Worm (Caenorhabditis elegans) whole organism, L2 larva: ENCODE measurements around the gene C14C11.2.
A peak's percentile ranks its signal among the peaks of the same experiment; 100 is the strongest.

Source experiments
- C34F6.9 ChIP-seq: fragments of 150-350 bp; optimal IDR thresholded peaks from 2 replicates; lab custom pipeline; 2014; ENCODE audit warnings: missing biosample characterization, missing genetic modification characterization
- F13H6.1 ChIP-seq: sonication (generic microtip); optimal IDR thresholded peaks from 2 replicates; lab custom pipeline; 2016; ENCODE audit warnings: missing genetic modification characterization, missing compliant biosample characterization
- R02D3.7 ChIP-seq: fragments of 150-350 bp; optimal IDR thresholded peaks from 2 replicates; lab custom pipeline; 2014; ENCODE audit warnings: missing biosample characterization, missing genetic modification characterization
- Y55F3AM.14 ChIP-seq: fragments of 200-800 bp; sonication (Bioruptor generic); optimal IDR thresholded peaks from 2 replicates; lab custom pipeline; 2018; ENCODE audit warnings: mild to moderate bottlenecking, missing genetic modification characterization, missing compliant biosample characterization
- aly-2 ChIP-seq: fragments of 150-350 bp; optimal IDR thresholded peaks from 2 replicates; lab custom pipeline; 2014; ENCODE audit warnings: missing biosample characterization, missing genetic modification characterization
- ama-1 ChIP-seq: fragments of 150-350 bp; optimal IDR thresholded peaks from 2 replicates; lab custom pipeline; 2018; ENCODE audit warnings: inconsistent platforms
- blmp-1 ChIP-seq: sonication (generic microtip); optimal IDR thresholded peaks from 2 replicates; lab custom pipeline; 2017; ENCODE audit warnings: missing genetic modification characterization, mild to moderate bottlenecking, missing compliant biosample characterization, antibody characterized with exemption, moderate library complexity; ENCODE audit not compliant: insufficient read depth
- ceh-16 ChIP-seq: fragments of 150-350 bp; optimal IDR thresholded peaks from 2 replicates; lab custom pipeline; 2014; ENCODE audit warnings: missing biosample characterization, missing genetic modification characterization
- crh-2 ChIP-seq: sonication (generic microtip); optimal IDR thresholded peaks from 2 replicates; lab custom pipeline; 2017; ENCODE audit warnings: missing biosample characterization, missing genetic modification characterization
- dmd-4 ChIP-seq: sonication (generic microtip); optimal IDR thresholded peaks from 2 replicates; lab custom pipeline; 2017; ENCODE audit warnings: missing biosample characterization, missing genetic modification characterization
- fos-1 ChIP-seq: fragments of 150-350 bp; optimal IDR thresholded peaks from 2 replicates; lab custom pipeline; 2014; ENCODE audit warnings: missing biosample characterization, missing genetic modification characterization
- gmeb-1 ChIP-seq: fragments of 150-350 bp; optimal IDR thresholded peaks from 2 replicates; lab custom pipeline; 2014; ENCODE audit warnings: missing biosample characterization, missing genetic modification characterization
- lin-11 ChIP-seq: fragments of 150-350 bp; sonication (generic microtip); optimal IDR thresholded peaks from 2 replicates; lab custom pipeline; 2014; ENCODE audit warnings: missing biosample characterization, missing genetic modification characterization, inconsistent platforms, mixed read lengths
- lin-13 ChIP-seq: fragments of 150-350 bp; optimal IDR thresholded peaks from 2 replicates; lab custom pipeline; 2014; ENCODE audit warnings: missing biosample characterization, missing genetic modification reagents, missing genetic modification characterization
- lin-39 ChIP-seq: fragments of 150-350 bp; optimal IDR thresholded peaks from 2 replicates; lab custom pipeline; 2014; ENCODE audit warnings: missing biosample characterization, missing genetic modification reagents, missing genetic modification characterization
- lsy-2 ChIP-seq, 2 experiments: fragments of 150-350 bp in 1 of 2; sonication (generic microtip) in 1 of 2; optimal IDR thresholded peaks; 2 replicates each; lab custom pipeline; 2014 to 2017; ENCODE audit warnings: missing biosample characterization in 2 of 2, missing genetic modification characterization in 2 of 2
- mab-5 ChIP-seq: fragments of 150-350 bp; optimal IDR thresholded peaks from 2 replicates; lab custom pipeline; 2014; ENCODE audit warnings: missing biosample characterization, missing genetic modification characterization
- mdl-1 ChIP-seq, 2 experiments: fragments of 150-350 bp in 1 of 2; sonication (generic microtip) in 1 of 2; optimal IDR thresholded peaks; 2 replicates each; lab custom pipeline; 2017; ENCODE audit warnings: missing biosample characterization in 2 of 2, missing genetic modification characterization in 2 of 2
- nhr-10 ChIP-seq: sonication (generic microtip); optimal IDR thresholded peaks from 2 replicates; lab custom pipeline; 2017; ENCODE audit warnings: missing biosample characterization, missing genetic modification characterization
- nhr-12 ChIP-seq: fragments of 150-350 bp; optimal IDR thresholded peaks from 2 replicates; lab custom pipeline; 2014; ENCODE audit warnings: missing biosample characterization, missing genetic modification characterization
- nhr-21 ChIP-seq: fragments of 150-350 bp; optimal IDR thresholded peaks from 2 replicates; lab custom pipeline; 2014; ENCODE audit warnings: missing biosample characterization, missing genetic modification characterization
- nhr-23 ChIP-seq: fragments of 150-350 bp; optimal IDR thresholded peaks from 2 replicates; lab custom pipeline; 2014; ENCODE audit warnings: missing biosample characterization, missing genetic modification reagents, missing genetic modification characterization
- nhr-237 ChIP-seq: fragments of 150-350 bp; optimal IDR thresholded peaks from 2 replicates; lab custom pipeline; 2014; ENCODE audit warnings: missing biosample characterization, missing genetic modification characterization
- nhr-6 ChIP-seq: fragments of 150-350 bp; optimal IDR thresholded peaks from 2 replicates; lab custom pipeline; 2014; ENCODE audit warnings: missing biosample characterization, missing genetic modification characterization
- peb-1 ChIP-seq: fragments of 150-350 bp; optimal IDR thresholded peaks from 2 replicates; lab custom pipeline; 2014; ENCODE audit warnings: missing biosample characterization, missing genetic modification characterization
- sem-4 ChIP-seq: fragments of 150-350 bp; optimal IDR thresholded peaks from 2 replicates; lab custom pipeline; 2014; ENCODE audit warnings: missing biosample characterization, missing genetic modification reagents, missing genetic modification characterization
- skn-1 ChIP-seq: sonication (generic microtip); optimal IDR thresholded peaks from 2 replicates; lab custom pipeline; 2017; ENCODE audit warnings: missing biosample characterization, missing genetic modification characterization
- sma-3 ChIP-seq: sonication (generic microtip); optimal IDR thresholded peaks from 2 replicates; lab custom pipeline; 2016; ENCODE audit warnings: missing genetic modification reagents, missing genetic modification characterization, missing compliant biosample characterization
- sma-9 ChIP-seq, 2 experiments: fragments of 150-350 bp in 1 of 2; sonication (generic microtip) in 1 of 2; optimal IDR thresholded peaks; 2 replicates each; lab custom pipeline; 2014 to 2016; ENCODE audit warnings: missing genetic modification characterization in 2 of 2, mild to moderate bottlenecking in 1 of 2, missing biosample characterization in 1 of 2, missing compliant biosample characterization in 1 of 2, missing genetic modification reagents in 1 of 2, moderate library complexity in 1 of 2
- snpc-4 ChIP-seq: fragments of 150-350 bp; optimal IDR thresholded peaks from 2 replicates; lab custom pipeline; 2014; ENCODE audit warnings: missing biosample characterization, missing genetic modification characterization
- unc-55 ChIP-seq: fragments of 150-350 bp; sonication (generic microtip); optimal IDR thresholded peaks from 3 replicates; lab custom pipeline; 2014; ENCODE audit warnings: missing biosample characterization, missing genetic modification reagents, missing genetic modification characterization
- unc-62 ChIP-seq: fragments of 150-350 bp; optimal IDR thresholded peaks from 2 replicates; lab custom pipeline; 2014; ENCODE audit warnings: missing biosample characterization, missing genetic modification reagents, missing genetic modification characterization
- zag-1 ChIP-seq: fragments of 150-350 bp; optimal IDR thresholded peaks from 2 replicates; lab custom pipeline; 2014; ENCODE audit warnings: missing biosample characterization, missing genetic modification characterization
- ztf-1 ChIP-seq: fragments of 200-800 bp; sonication (Bioruptor generic); conservative IDR thresholded peaks from 2 replicates; pipeline ENCODE4 v1.3.6; 2022; ENCODE audit warnings: missing genetic modification characterization, missing compliant biosample characterization
- ztf-11 ChIP-seq: sonication (generic microtip); optimal IDR thresholded peaks from 2 replicates; lab custom pipeline; 2017; ENCODE audit warnings: missing biosample characterization, missing genetic modification characterization
- ztf-4 ChIP-seq: fragments of 150-350 bp; optimal IDR thresholded peaks from 2 replicates; lab custom pipeline; 2014; ENCODE audit warnings: missing biosample characterization, missing genetic modification characterization

Gene C14C11.2

ce11 chrV:5704467-5704866 lies 43.5 kb downstream of the C14C11.2 start:
- TF ChIP-seq sma-9 (GFP tag; optimal IDR thresholded peaks at IDR 0.05; lab: Kevin White, UChicago): peak; percentile 5
- no peak for TF ChIP-seq sma-9 (tag; optimal IDR thresholded peaks at IDR 0.05; lab: Kevin White, UChicago)
- TF ChIP-seq gmeb-1 (tag; lab: Kevin White, UChicago): no peak
- TF ChIP-seq ztf-4: no peak

ce11 chrV:5705510-5705909 lies 44.6 kb downstream of the C14C11.2 start, which contains the start of gene peli-1:
peli-1 (plus strand) TSS chrV:5705810.
- TF ChIP-seq gmeb-1 (tag; lab: Kevin White, UChicago) (no peak), lsy-2 (tag; optimal IDR thresholded peaks at IDR 0.05; lab: Kevin White, UChicago) (no peak), skn-1 (tag; lab: Kevin White, UChicago) (no peak), unc-62 (no peak), mdl-1 (tag; optimal IDR thresholded peaks at IDR 0.05; lab: Kevin White, UChicago) (no peak), sem-4 (tag; lab: Kevin White, UChicago) (no peak), peb-1 (tag; lab: Kevin White, UChicago) (no peak), F13H6.1 (tag; lab: Kevin White, UChicago) (no peak), sma-3 (GFP tag; lab: Kevin White, UChicago) (no peak), lin-11 (tag; lab: Kevin White, UChicago) (no peak), mab-5 (tag; lab: Kevin White, UChicago) (no peak), ztf-4 (no peak), C34F6.9 (tag; lab: Kevin White, UChicago) (no peak), dmd-4 (no peak), nhr-10 (tag; lab: Kevin White, UChicago) (no peak), ama-1 (lab: Kevin White, UChicago) (no peak), sma-9 (GFP tag; optimal IDR thresholded peaks at IDR 0.05; lab: Kevin White, UChicago) (no peak), sma-9 (tag; optimal IDR thresholded peaks at IDR 0.05; lab: Kevin White, UChicago) (no peak), fos-1 (no peak), nhr-237 (tag; lab: Kevin White, UChicago) (no peak), nhr-6 (tag; lab: Kevin White, UChicago) (no peak)

- TF ChIP-seq nhr-237 (tag; lab: Kevin White, UChicago) (no peak), unc-55 (GFP tag; lab: Kevin White, UChicago) (no peak), ztf-4 (no peak), R02D3.7 (tag; lab: Kevin White, UChicago) (no peak), lsy-2 (tag; optimal IDR thresholded peaks at IDR 0.05; lab: Kevin White, UChicago) (no peak), ceh-16 (tag; lab: Kevin White, UChicago) (no peak), sma-3 (GFP tag; lab: Kevin White, UChicago) (no peak)
Measured at ce11 chrV:5708331-5708730, 47.4 kb downstream of the C14C11.2 start.

ce11 chrV:5712189-5712588 lies 51.2 kb downstream of the C14C11.2 start:
- no peak for TF ChIP-seq ztf-1 (GFP tag; lab: Robert Waterston, UW)
- no peak for TF ChIP-seq fos-1
- peak in 1 of 2 experiments; percentile 9 for TF ChIP-seq lsy-2 (tag; optimal IDR thresholded peaks at IDR 0.05; lab: Kevin White, UChicago)
- TF ChIP-seq C34F6.9 (tag; lab: Kevin White, UChicago): peak; percentile 17
- no peak for TF ChIP-seq ztf-11 (tag; lab: Kevin White, UChicago)
- TF ChIP-seq lin-13: no peak

- TF ChIP-seq blmp-1 (tag; lab: Kevin White, UChicago) (no peak), ztf-1 (GFP tag; lab: Robert Waterston, UW) (no peak), sma-9 (GFP tag; optimal IDR thresholded peaks at IDR 0.05; lab: Kevin White, UChicago) (peak; percentile 50), sma-9 (tag; optimal IDR thresholded peaks at IDR 0.05; lab: Kevin White, UChicago) (no peak), Y55F3AM.14 (GFP tag; lab: Kevin White, UChicago) (no peak), gmeb-1 (tag; lab: Kevin White, UChicago) (no peak), nhr-23 (tag; lab: Kevin White, UChicago) (no peak), C34F6.9 (tag; lab: Kevin White, UChicago) (no peak), lin-11 (tag; lab: Kevin White, UChicago) (no peak), aly-2 (tag; lab: Kevin White, UChicago) (no peak), fos-1 (peak; percentile 78), F13H6.1 (tag; lab: Kevin White, UChicago) (no peak), R02D3.7 (tag; lab: Kevin White, UChicago) (no peak), lin-39 (no peak), unc-62 (no peak), mdl-1 (tag; optimal IDR thresholded peaks at IDR 0.05; lab: Kevin White, UChicago) (peak in 1 of 2 experiments; percentile 12), zag-1 (tag; lab: Kevin White, UChicago) (no peak), nhr-21 (tag; lab: Kevin White, UChicago) (no peak), snpc-4 (tag; lab: Kevin White, UChicago) (no peak), crh-2 (peak; percentile 18), nhr-12 (tag; lab: Kevin White, UChicago) (no peak)
- TF ChIP-seq, all 48 proteins: peak for 4
Measured at ce11 chrV:5712652-5713051, 51.7 kb downstream of the C14C11.2 start, which contains the start of gene gcst-1. gcst-1 (plus strand) TSS chrV:5712928.
